Worm (Caenorhabditis elegans) whole organism, early embryonic: ENCODE data around the gene lgc-44.
A peak's percentile ranks its signal among the peaks of the same experiment; 100 is the strongest.

Source experiments
- B0310.2 ChIP-seq: sonication (generic microtip); optimal IDR thresholded peaks from 2 replicates; lab custom pipeline; 2016; ENCODE audit warnings: mild to moderate bottlenecking, missing genetic modification characterization, missing compliant biosample characterization
- F13C5.2 ChIP-seq: sonication (generic microtip); optimal IDR thresholded peaks from 2 replicates; lab custom pipeline; 2017; ENCODE audit warnings: mild to moderate bottlenecking, missing genetic modification characterization, inconsistent platforms, missing compliant biosample characterization
- aly-1 ChIP-seq: sonication (generic microtip); optimal IDR thresholded peaks from 2 replicates; lab custom pipeline; 2016; ENCODE audit warnings: missing genetic modification characterization, missing compliant biosample characterization
- ama-1 ChIP-seq: fragments of 150-350 bp; optimal IDR thresholded peaks from 2 replicates; lab custom pipeline; 2014
- ceh-13 ChIP-seq: fragments of 200-800 bp; sonication (Bioruptor generic); optimal IDR thresholded peaks from 2 replicates; lab custom pipeline; 2018; ENCODE audit warnings: mild to moderate bottlenecking, missing genetic modification characterization, missing compliant biosample characterization
- ceh-36 ChIP-seq: sonication (generic microtip); optimal IDR thresholded peaks from 2 replicates; lab custom pipeline; 2016; ENCODE audit warnings: missing genetic modification characterization, inconsistent platforms, missing compliant biosample characterization
- ets-7 ChIP-seq: sonication (generic microtip); optimal IDR thresholded peaks from 2 replicates; lab custom pipeline; 2016; ENCODE audit warnings: missing genotype, missing genetic modification characterization, missing compliant biosample characterization
- flt-1 ChIP-seq: fragments of 200-800 bp; sonication (Bioruptor generic); IDR thresholded peaks from 2 replicates; pipeline ENCODE4 v1.3.6; 2022; ENCODE audit warnings: missing genetic modification characterization, missing compliant biosample characterization
- hmbx-1 ChIP-seq: sonication (generic microtip); optimal IDR thresholded peaks from 2 replicates; lab custom pipeline; 2016; ENCODE audit warnings: mild to moderate bottlenecking, missing genetic modification characterization, missing compliant biosample characterization
- hmg-4 ChIP-seq: fragments of 200-800 bp; sonication (Bioruptor generic); optimal IDR thresholded peaks from 2 replicates; lab custom pipeline; 2018; ENCODE audit warnings: mild to moderate bottlenecking, missing genetic modification characterization, missing compliant biosample characterization
- hnd-1 ChIP-seq: sonication (generic microtip); optimal IDR thresholded peaks from 2 replicates; lab custom pipeline; 2016; ENCODE audit warnings: missing genetic modification characterization, missing compliant biosample characterization
- pes-1 ChIP-seq: fragments of 200-800 bp; sonication (Bioruptor generic); IDR thresholded peaks from 2 replicates; pipeline ENCODE4 v1.3.6; 2022; ENCODE audit warnings: missing genetic modification reagents, missing genetic modification characterization, missing compliant biosample characterization
- scrt-1 ChIP-seq: fragments of 200-800 bp; sonication (Bioruptor generic); IDR thresholded peaks from 2 replicates; pipeline ENCODE4 v1.3.6; 2022; ENCODE audit warnings: missing genetic modification characterization, missing compliant biosample characterization
- sea-1 ChIP-seq: fragments of 200-800 bp; sonication (Bioruptor generic); conservative IDR thresholded peaks from 2 replicates; pipeline ENCODE4 v1.3.6; 2022; ENCODE audit warnings: missing genetic modification characterization, missing compliant biosample characterization
- tbx-11 ChIP-seq: fragments of 200-800 bp; sonication (Bioruptor generic); IDR thresholded peaks from 2 replicates; pipeline ENCODE4 v1.3.6; 2022; ENCODE audit warnings: missing genetic modification characterization, missing compliant biosample characterization
- tbx-37 ChIP-seq: fragments of 200-800 bp; sonication (Bioruptor generic); conservative IDR thresholded peaks from 2 replicates; pipeline ENCODE4 v1.3.6; 2022; ENCODE audit warnings: missing genetic modification reagents, missing genetic modification characterization, missing compliant biosample characterization
- tra-4 ChIP-seq: sonication (generic microtip); optimal IDR thresholded peaks from 2 replicates; lab custom pipeline; 2017; ENCODE audit warnings: missing genetic modification characterization, missing compliant biosample characterization

Gene lgc-44

ce11 chrV:11672497-11672896 is at the start of gene lgc-44:
lgc-44 (minus strand) TSS chrV:11672597.
- TF ChIP-seq tbx-37 (GFP tag; lab: Robert Waterston, UW) (no peak), ceh-13 (GFP tag; lab: Kevin White, UChicago) (no peak), pes-1 (no peak), F13C5.2 (no peak), hmbx-1 (tag; lab: Kevin White, UChicago) (no peak), ets-7 (tag; lab: Kevin White, UChicago) (no peak), B0310.2 (tag; lab: Kevin White, UChicago) (no peak), ceh-36 (tag; lab: Kevin White, UChicago) (no peak), tbx-11 (GFP tag; lab: Robert Waterston, UW) (no peak)

ce11 chrV:11716930-11717329 is 44.5 kb upstream of the lgc-44 start:
- TF ChIP-seq aly-1 (tag; lab: Kevin White, UChicago) (no peak), B0310.2 (tag; lab: Kevin White, UChicago) (no peak), ceh-13 (GFP tag; lab: Kevin White, UChicago) (no peak), ama-1 (lab: Kevin White, UChicago) (no peak), ets-7 (tag; lab: Kevin White, UChicago) (no peak), scrt-1 (GFP tag; lab: Robert Waterston, UW) (no peak), ceh-36 (tag; lab: Kevin White, UChicago) (no peak), flt-1 (GFP tag; lab: Robert Waterston, UW) (no peak), hnd-1 (no peak), sea-1 (GFP tag; lab: Robert Waterston, UW) (no peak), pes-1 (no peak), hmg-4 (GFP tag; lab: Kevin White, UChicago) (no peak), hmbx-1 (tag; lab: Kevin White, UChicago) (no peak), tbx-37 (GFP tag; lab: Robert Waterston, UW) (no peak), tbx-11 (GFP tag; lab: Robert Waterston, UW) (no peak)

ce11 chrV:11715797-11716196 is 43.4 kb upstream of the lgc-44 start, which contains the start of gene tre-3:
tre-3 (minus strand) TSS chrV:11715903.
- TF ChIP-seq F13C5.2 (no peak), tbx-11 (GFP tag; lab: Robert Waterston, UW) (no peak), B0310.2 (tag; lab: Kevin White, UChicago) (no peak), scrt-1 (GFP tag; lab: Robert Waterston, UW) (no peak), pes-1 (no peak), ceh-13 (GFP tag; lab: Kevin White, UChicago) (no peak), sea-1 (GFP tag; lab: Robert Waterston, UW) (no peak), tra-4 (tag; lab: Kevin White, UChicago) (no peak), ama-1 (lab: Kevin White, UChicago) (no peak), hmbx-1 (tag; lab: Kevin White, UChicago) (no peak), ceh-36 (tag; lab: Kevin White, UChicago) (no peak), hmg-4 (GFP tag; lab: Kevin White, UChicago) (no peak), ets-7 (tag; lab: Kevin White, UChicago) (no peak), flt-1 (GFP tag; lab: Robert Waterston, UW) (no peak), tbx-37 (GFP tag; lab: Robert Waterston, UW) (no peak), aly-1 (tag; lab: Kevin White, UChicago) (no peak)

ce11 chrV:11711751-11712150 is 39.4 kb upstream of the lgc-44 start:
- TF ChIP-seq scrt-1 (GFP tag; lab: Robert Waterston, UW): no peak
- TF ChIP-seq tbx-37 (GFP tag; lab: Robert Waterston, UW): no peak

ce11 chrV:11706353-11706752 is 34.0 kb upstream of the lgc-44 start:
- TF ChIP-seq hmg-4 (GFP tag; lab: Kevin White, UChicago): no peak
- no peak for TF ChIP-seq tra-4 (tag; lab: Kevin White, UChicago)
- TF ChIP-seq ama-1 (lab: Kevin White, UChicago): no peak
- TF ChIP-seq hnd-1: no peak
- no peak for TF ChIP-seq ets-7 (tag; lab: Kevin White, UChicago)

- TF ChIP-seq tbx-37 (GFP tag; lab: Robert Waterston, UW): no peak
- TF ChIP-seq ets-7 (tag; lab: Kevin White, UChicago): no peak
- TF ChIP-seq F13C5.2: peak; percentile 1
Observed at ce11 chrV:11705399-11705798, 33.0 kb upstream of the lgc-44 start, which contains the start of gene ceh-32. ceh-32 (minus strand) TSS chrV:11705400.

- TF ChIP-seq ama-1 (lab: Kevin White, UChicago) (no peak), flt-1 (GFP tag; lab: Robert Waterston, UW) (no peak), aly-1 (tag; lab: Kevin White, UChicago) (no peak), tbx-37 (GFP tag; lab: Robert Waterston, UW) (no peak), F13C5.2 (no peak), hmg-4 (GFP tag; lab: Kevin White, UChicago) (no peak), tbx-11 (GFP tag; lab: Robert Waterston, UW) (no peak), sea-1 (GFP tag; lab: Robert Waterston, UW) (no peak), tra-4 (tag; lab: Kevin White, UChicago) (no peak), pes-1 (no peak), ceh-36 (tag; lab: Kevin White, UChicago) (no peak), hmbx-1 (tag; lab: Kevin White, UChicago) (no peak), scrt-1 (GFP tag; lab: Robert Waterston, UW) (no peak), hnd-1 (no peak), ets-7 (tag; lab: Kevin White, UChicago) (no peak), B0310.2 (tag; lab: Kevin White, UChicago) (no peak), ceh-13 (GFP tag; lab: Kevin White, UChicago) (no peak)
Observed at ce11 chrV:11704658-11705057, 32.3 kb upstream of the lgc-44 start.

ce11 chrV:11697482-11697881 is 25.1 kb upstream of the lgc-44 start:
- TF ChIP-seq flt-1 (GFP tag; lab: Robert Waterston, UW): no peak
